Fruit fly (Drosophila melanogaster) whole organism, embryonic: ENCODE results near the gene Gnpat.

Experiments used
- Awh ChIP-seq: fragments of 200-800 bp; sonication (Bioruptor generic); IDR thresholded peaks from 2 replicates; pipeline ENCODE4, ENCODE4 v1.3.6; 2022; ENCODE audit warnings: missing biosample characterization, missing genetic modification characterization
- Blimp-1 ChIP-seq: fragments of 200-800 bp; sonication (Bioruptor generic); optimal IDR thresholded peaks from 3 replicates; lab custom pipeline; 2018; ENCODE audit warnings: missing biosample characterization, missing genetic modification characterization, mild to moderate bottlenecking, moderate library complexity, missing genetic modification reagents
- CG10979 ChIP-seq: fragments of 200-800 bp; sonication (Bioruptor generic); optimal IDR thresholded peaks from 2 replicates; lab custom pipeline; 2018; ENCODE audit warnings: missing biosample characterization, mild to moderate bottlenecking, missing genetic modification characterization, moderate library complexity
- CG11398 ChIP-seq: fragments of 200-800 bp; sonication (Bioruptor generic); optimal IDR thresholded peaks from 2 replicates; lab custom pipeline; 2016; ENCODE audit warnings: missing biosample characterization, missing genetic modification characterization
- CG12104 ChIP-seq: fragments of 200-800 bp; sonication (Bioruptor generic); optimal IDR thresholded peaks from 3 replicates; lab custom pipeline; 2016; ENCODE audit warnings: missing biosample characterization, missing genetic modification characterization
- CG14014 ChIP-seq: fragments of 200-800 bp; sonication (Bioruptor generic); IDR thresholded peaks from 2 replicates; pipeline ENCODE4 v1.3.6; 2022; ENCODE audit warnings: missing biosample characterization, missing genetic modification characterization
- CG15011 ChIP-seq: fragments of 200-800 bp; sonication (Bioruptor generic); optimal IDR thresholded peaks from 3 replicates; lab custom pipeline; 2018; ENCODE audit warnings: missing biosample characterization, mild to moderate bottlenecking, missing genetic modification characterization
- CG15601 ChIP-seq: fragments of 200-800 bp; sonication (Bioruptor generic); optimal IDR thresholded peaks from 3 replicates; lab custom pipeline; 2019; ENCODE audit warnings: missing biosample characterization, mild to moderate bottlenecking, missing genetic modification characterization, moderate library complexity
- CG15696 ChIP-seq: fragments of 200-800 bp; sonication (Bioruptor generic); optimal IDR thresholded peaks from 2 replicates; lab custom pipeline; 2019; ENCODE audit warnings: missing biosample characterization, mild to moderate bottlenecking, missing genetic modification characterization, moderate library complexity
- CG17359 ChIP-seq: fragments of 200-800 bp; sonication (Bioruptor generic); optimal IDR thresholded peaks from 3 replicates; lab custom pipeline; 2018; ENCODE audit warnings: missing biosample characterization, mild to moderate bottlenecking, missing genetic modification characterization, moderate library complexity
- CG17802 ChIP-seq: fragments of 200-800 bp; sonication (Bioruptor generic); optimal IDR thresholded peaks from 2 replicates; lab custom pipeline; 2018; ENCODE audit warnings: missing biosample characterization, mild to moderate bottlenecking, missing genetic modification characterization, moderate library complexity
- CG18262 ChIP-seq: fragments of 200-800 bp; optimal IDR thresholded peaks from 3 replicates; lab custom pipeline; 2019; ENCODE audit warnings: missing biosample characterization, mild to moderate bottlenecking, missing genetic modification characterization, moderate library complexity
- CG18764 ChIP-seq: fragments of 200-800 bp; sonication (Bioruptor generic); optimal IDR thresholded peaks from 3 replicates; lab custom pipeline; 2016; ENCODE audit warnings: missing biosample characterization, missing genetic modification characterization
- CG2199 ChIP-seq: fragments of 200-800 bp; sonication (Bioruptor generic); IDR thresholded peaks from 3 replicates; pipeline ENCODE4 v1.3.6; 2022; ENCODE audit warnings: missing biosample characterization, missing genetic modification characterization
- CG2875 ChIP-seq: fragments of 200-800 bp; sonication (Bioruptor generic); optimal IDR thresholded peaks from 2 replicates; lab custom pipeline; 2017; ENCODE audit warnings: missing biosample characterization, mild to moderate bottlenecking, missing genetic modification characterization, missing genetic modification reagents
- CG4404 ChIP-seq: fragments of 200-800 bp; sonication (Bioruptor generic); IDR thresholded peaks from 2 replicates; pipeline ENCODE4 v1.3.6; 2022; ENCODE audit warnings: missing biosample characterization, missing genetic modification characterization
- CG6254 ChIP-seq: fragments of 200-800 bp; sonication (Bioruptor generic); optimal IDR thresholded peaks from 3 replicates; lab custom pipeline; 2017; ENCODE audit warnings: mild to moderate bottlenecking, missing biosample characterization, missing genetic modification reagents, missing genetic modification characterization
- CG6813 ChIP-seq: fragments of 200-800 bp; sonication (Bioruptor generic); optimal IDR thresholded peaks from 2 replicates; lab custom pipeline; 2017; ENCODE audit warnings: missing biosample characterization, missing genetic modification characterization, mild to moderate bottlenecking, moderate library complexity, missing genetic modification reagents
- CG7357 ChIP-seq: fragments of 200-800 bp; sonication (Bioruptor generic); IDR thresholded peaks from 3 replicates; pipeline ENCODE4 v1.3.6; 2022; ENCODE audit warnings: missing biosample characterization, missing genetic modification characterization
- CG7839 ChIP-seq: fragments of 200-800 bp; sonication (Bioruptor generic); optimal IDR thresholded peaks from 3 replicates; lab custom pipeline; 2018; ENCODE audit warnings: missing biosample characterization, mild to moderate bottlenecking, missing genetic modification characterization, moderate library complexity
- CG8089 ChIP-seq: fragments of 200-800 bp; sonication (Bioruptor generic); optimal IDR thresholded peaks from 3 replicates; lab custom pipeline; 2016; ENCODE audit warnings: missing biosample characterization, missing genetic modification characterization
- CG8281 ChIP-seq: fragments of 200-800 bp; sonication (Bioruptor generic); optimal IDR thresholded peaks from 2 replicates; lab custom pipeline; 2018; ENCODE audit warnings: missing biosample characterization, mild to moderate bottlenecking, missing genetic modification characterization, moderate library complexity
- CG8359 ChIP-seq: fragments of 200-800 bp; sonication (Bioruptor generic); optimal IDR thresholded peaks from 2 replicates; lab custom pipeline; 2017; ENCODE audit warnings: missing biosample characterization, mild to moderate bottlenecking, missing genetic modification characterization, borderline replicate concordance
- CrebB ChIP-seq: fragments of 200-800 bp; sonication (Bioruptor generic); optimal IDR thresholded peaks from 3 replicates; lab custom pipeline; 2018; ENCODE audit warnings: missing biosample characterization, mild to moderate bottlenecking, missing genetic modification characterization
- E2f2 ChIP-seq: fragments of 200-800 bp; sonication (Bioruptor generic); IDR thresholded peaks from 2 replicates; pipeline ENCODE4 v1.3.6; 2022; ENCODE audit warnings: missing biosample characterization, missing genetic modification characterization
- Eip74EF ChIP-seq, 2 experiments: fragments of 200-800 bp in 1 of 2; fragments of >200 bp in 1 of 2; sonication (Bioruptor generic) in 1 of 2; optimal IDR thresholded peaks; 2 replicates each; lab custom pipeline; 2017 to 2019; ENCODE audit warnings: missing biosample characterization in 2 of 2, missing genetic modification characterization in 2 of 2, mild to moderate bottlenecking in 1 of 2, moderate library complexity in 1 of 2
- HLH4C ChIP-seq: fragments of 200-800 bp; sonication (Bioruptor generic); IDR thresholded peaks from 3 replicates; pipeline ENCODE4 v1.3.6; 2022; ENCODE audit warnings: missing biosample characterization, missing genetic modification characterization; ENCODE audit not compliant: partially characterized antibody
- Max ChIP-seq: fragments of 200-800 bp; sonication (Bioruptor generic); optimal IDR thresholded peaks from 2 replicates; lab custom pipeline; 2016; ENCODE audit warnings: missing biosample characterization, mild to moderate bottlenecking, missing genetic modification characterization
- Med ChIP-seq: fragments of 200-800 bp; sonication (Bioruptor generic); peaks from one replicate; lab custom pipeline; 2016; ENCODE audit warnings: missing biosample characterization, missing genetic modification characterization, mild to moderate bottlenecking, inconsistent platforms, moderate library complexity
- Mrtf ChIP-seq: fragments of 200-800 bp; sonication (Bioruptor generic); IDR thresholded peaks from 3 replicates; pipeline ENCODE4 v1.3.6; 2022; ENCODE audit warnings: missing biosample characterization, missing genetic modification characterization
- Oli ChIP-seq: fragments of 200-800 bp; sonication (Bioruptor generic); optimal IDR thresholded peaks from 2 replicates; lab custom pipeline; 2018; ENCODE audit warnings: missing biosample characterization, mild to moderate bottlenecking, missing genetic modification characterization, moderate library complexity
- Sox102F ChIP-seq: fragments of 200-800 bp; sonication (Bioruptor generic); optimal IDR thresholded peaks from 2 replicates; lab custom pipeline; 2018; ENCODE audit warnings: missing biosample characterization, mild to moderate bottlenecking, missing genetic modification characterization, moderate library complexity
- ewg ChIP-seq: fragments of 200-800 bp; sonication (Bioruptor generic); optimal IDR thresholded peaks from 3 replicates; lab custom pipeline; 2017; ENCODE audit warnings: mild to moderate bottlenecking, missing biosample characterization, missing genetic modification reagents, missing genetic modification characterization
- gce ChIP-seq: fragments of 200-800 bp; sonication (Bioruptor generic); IDR thresholded peaks from 3 replicates; pipeline ENCODE4 v1.3.6; 2022; ENCODE audit warnings: missing biosample characterization, missing genetic modification characterization
- ken ChIP-seq: fragments of 200-800 bp; sonication (Bioruptor generic); IDR thresholded peaks from 3 replicates; pipeline ENCODE4 v1.3.6; 2022; ENCODE audit warnings: missing biosample characterization, missing genetic modification characterization
- mam ChIP-seq: fragments of 200-800 bp; sonication (Bioruptor generic); optimal IDR thresholded peaks from 3 replicates; lab custom pipeline; 2016; ENCODE audit warnings: missing biosample characterization, missing genetic modification characterization
- mirr ChIP-seq: fragments of 200-800 bp; sonication (Bioruptor generic); optimal IDR thresholded peaks from 3 replicates; lab custom pipeline; 2018; ENCODE audit warnings: missing biosample characterization, mild to moderate bottlenecking, missing genetic modification characterization
- mld ChIP-seq: fragments of 200-800 bp; sonication (Bioruptor generic); IDR thresholded peaks from 3 replicates; pipeline ENCODE4 v1.3.6; 2022; ENCODE audit warnings: missing biosample characterization, missing genetic modification characterization; ENCODE audit not compliant: partially characterized antibody
- nom ChIP-seq: fragments of 200-800 bp; sonication (Bioruptor generic); optimal IDR thresholded peaks from 2 replicates; lab custom pipeline; 2017; ENCODE audit warnings: missing biosample characterization, missing genetic modification characterization, mild to moderate bottlenecking, moderate library complexity, missing genetic modification reagents
- onecut ChIP-seq: fragments of 200-800 bp; sonication (Bioruptor generic); IDR thresholded peaks from 2 replicates; pipeline ENCODE4 v1.3.6; 2022; ENCODE audit warnings: missing biosample characterization, missing genetic modification characterization
- sc ChIP-seq, 3 experiments: fragments of >200 bp in 2 of 3; fragments of 200-800 bp in 1 of 3; sonication (Bioruptor generic) in 1 of 3; optimal IDR thresholded peaks; 2 replicates in 2 of 3; 3 replicates in 1 of 3; lab custom pipeline; 2017; ENCODE audit warnings: mild to moderate bottlenecking in 1 of 3, missing biosample characterization in 1 of 3, missing genetic modification characterization in 1 of 3, missing genetic modification reagents in 1 of 3
- slp2 ChIP-seq: fragments of 200-800 bp; sonication (Bioruptor generic); optimal IDR thresholded peaks from 2 replicates; lab custom pipeline; 2016; ENCODE audit warnings: missing biosample characterization, missing genetic modification characterization
- so ChIP-seq: fragments of 200-800 bp; sonication (Bioruptor generic); IDR thresholded peaks from 3 replicates; pipeline ENCODE4 v1.3.6; 2022; ENCODE audit warnings: missing biosample characterization, missing genetic modification characterization
- toy ChIP-seq: fragments of 200-800 bp; sonication (Bioruptor generic); IDR thresholded peaks from 2 replicates; pipeline ENCODE4 v1.3.6; 2022; ENCODE audit warnings: missing biosample characterization, missing genetic modification characterization
- ttk ChIP-seq: fragments of 200-800 bp; sonication (Bioruptor generic); IDR thresholded peaks from 2 replicates; pipeline ENCODE4 v2.1.2; 2022; ENCODE audit warnings: missing biosample characterization, missing genetic modification characterization
- tup ChIP-seq: fragments of 200-800 bp; sonication (Bioruptor generic); optimal IDR thresholded peaks from 2 replicates; lab custom pipeline; 2016; ENCODE audit warnings: missing biosample characterization, mild to moderate bottlenecking, missing genetic modification characterization, moderate library complexity
- unpg ChIP-seq: fragments of 200-800 bp; sonication (Bioruptor generic); optimal IDR thresholded peaks from 3 replicates; lab custom pipeline; 2018; ENCODE audit warnings: missing biosample characterization, mild to moderate bottlenecking, missing genetic modification characterization, moderate library complexity
- zfh2 ChIP-seq: fragments of 200-800 bp; sonication (Bioruptor generic); optimal IDR thresholded peaks from 2 replicates; lab custom pipeline; 2016; ENCODE audit warnings: missing biosample characterization, missing genetic modification characterization

Gene Gnpat

dm6 chr3R:25489116-25489515, 1.6 kb downstream of the Gnpat start (continued):
- TF ChIP-seq CG15696 (tag; lab: Kevin White, UChicago) (peak; percentile 71), Blimp-1 (GFP tag; lab: Kevin White, UChicago) (peak; percentile 77), gce (no peak), CG2875 (GFP tag; lab: Kevin White, UChicago) (peak; percentile 68), Max (GFP tag; lab: Kevin White, UChicago) (peak; percentile 29), Mrtf (GFP tag; lab: Robert Waterston, UW) (no peak), tup (GFP tag; lab: Kevin White, UChicago) (peak; percentile 37), CG8281 (tag; lab: Kevin White, UChicago) (peak; percentile 6), mld (GFP tag; lab: Robert Waterston, UW) (no peak), CG18764 (GFP tag; lab: Kevin White, UChicago) (peak; percentile 56), mam (GFP tag; lab: Kevin White, UChicago) (no peak), ewg (GFP tag; lab: Kevin White, UChicago) (no peak), CG17359 (peak; percentile 76), CrebB (tag; lab: Kevin White, UChicago) (no peak), CG7839 (tag; lab: Kevin White, UChicago) (peak; percentile 77), CG18262 (peak; percentile 78), CG4404 (GFP tag; lab: Robert Waterston, UW) (no peak), nom (peak; percentile 32), Med (peak; percentile 54), HLH4C (GFP tag; lab: Robert Waterston, UW) (no peak), mirr (peak; percentile 16), CG11398 (GFP tag; lab: Kevin White, UChicago) (no peak), ken (GFP tag; lab: Robert Waterston, UW) (0 out of 3 replicates have a peak, but pooled peaks have one; percentile 31), so (GFP tag; lab: Robert Waterston, UW) (peak; percentile 54; the same call in 1 of the 3 replicates), CG2199 (GFP tag; lab: Robert Waterston, UW) (0 out of 3 replicates have a peak, but pooled peaks have one; percentile 26), Oli (tag; lab: Kevin White, UChicago) (peak; percentile 44), CG8089 (GFP tag; lab: Kevin White, UChicago) (no peak), Awh (GFP tag; lab: Robert Waterston, UW) (peak; percentile 40; the same call in 1 of the 2 replicates), CG15011 (GFP tag; lab: Kevin White, UChicago) (peak; percentile 39), CG12104 (peak; percentile 68), toy (GFP tag; lab: Robert Waterston, UW) (no peak), CG6254 (GFP tag; lab: Kevin White, UChicago) (peak; percentile 49), CG10979 (tag; lab: Kevin White, UChicago) (peak; percentile 67), ttk (GFP tag; lab: Robert Waterston, UW) (peak; percentile 67), CG7357 (GFP tag; lab: Robert Waterston, UW) (peak; percentile 30; the same call in 1 of the 3 replicates), Eip74EF (GFP tag; optimal IDR thresholded peaks at IDR 0.05; lab: Kevin White, UChicago) (peak in 1 of 2 experiments; percentile 51), CG8359 (GFP tag; lab: Kevin White, UChicago) (no peak), zfh2 (GFP tag; lab: Kevin White, UChicago) (no peak), Sox102F (GFP tag; lab: Kevin White, UChicago) (peak; percentile 56), unpg (peak; percentile 75), sc (optimal IDR thresholded peaks at IDR 0.05; lab: Kevin White, UChicago) (no peak), sc (GFP tag; optimal IDR thresholded peaks at IDR 0.05; lab: Kevin White, UChicago) (peak; percentile 20), CG14014 (no peak; the same call in 1 of the 2 replicates), CG15601 (tag; lab: Kevin White, UChicago) (peak; percentile 47), CG6813 (GFP tag; lab: Kevin White, UChicago) (no peak), onecut (GFP tag; lab: Robert Waterston, UW) (peak; percentile 53), slp2 (GFP tag; lab: Kevin White, UChicago) (no peak), E2f2 (peak; percentile 30; the same call in 1 of the 2 replicates), CG17802 (tag; lab: Kevin White, UChicago) (peak; percentile 26)
